Fruit fly (Drosophila melanogaster) whole organism, embryonic: ENCODE data around the gene Ostgamma.

Source experiments
- Antp ChIP-seq: fragments of 200-800 bp; sonication (Bioruptor generic); optimal IDR thresholded peaks from 3 replicates; lab custom pipeline; 2016; ENCODE audit warnings: missing biosample characterization, missing genetic modification characterization
- CG10147 ChIP-seq: fragments of 200-800 bp; sonication (Bioruptor generic); optimal IDR thresholded peaks from 2 replicates; lab custom pipeline; 2019; ENCODE audit warnings: missing biosample characterization, mild to moderate bottlenecking, missing genetic modification characterization, moderate library complexity
- CG1024 ChIP-seq: fragments of 200-800 bp; sonication (Bioruptor generic); IDR thresholded peaks from 2 replicates; pipeline ENCODE4 v1.3.6; 2022; ENCODE audit warnings: missing biosample characterization, missing genetic modification characterization
- CG10959 ChIP-seq: fragments of 200-800 bp; sonication (Bioruptor generic); IDR thresholded peaks from 2 replicates; pipeline ENCODE4 v1.3.6; 2022; ENCODE audit warnings: missing biosample characterization, missing genetic modification characterization
- CG13287 ChIP-seq: fragments of 200-800 bp; sonication (Bioruptor generic); IDR thresholded peaks from 2 replicates; pipeline ENCODE4 v1.3.6; 2022; ENCODE audit warnings: missing biosample characterization, missing genetic modification characterization; ENCODE audit not compliant: partially characterized antibody
- CG13424 ChIP-seq: fragments of 200-800 bp; sonication (Bioruptor generic); optimal IDR thresholded peaks from 2 replicates; lab custom pipeline; 2019; ENCODE audit warnings: missing biosample characterization, mild to moderate bottlenecking, missing genetic modification characterization, moderate library complexity
- CG14050 ChIP-seq: fragments of 200-800 bp; sonication (Bioruptor generic); IDR thresholded peaks from 3 replicates; pipeline ENCODE4 v1.3.6; 2022; ENCODE audit warnings: missing biosample characterization, missing genetic modification characterization
- CG16813 ChIP-seq: fragments of 200-800 bp; sonication (Bioruptor generic); IDR thresholded peaks from 3 replicates; pipeline ENCODE4 v1.3.6; 2022; ENCODE audit warnings: missing biosample characterization, missing genetic modification characterization; ENCODE audit not compliant: partially characterized antibody
- CG1792 ChIP-seq: fragments of 200-800 bp; sonication (Bioruptor generic); optimal IDR thresholded peaks from 2 replicates; lab custom pipeline; 2016; ENCODE audit warnings: missing biosample characterization, missing genetic modification characterization
- CG1832 ChIP-seq: fragments of 200-800 bp; sonication (Bioruptor generic); optimal IDR thresholded peaks from 2 replicates; lab custom pipeline; 2017; ENCODE audit warnings: missing biosample characterization, mild to moderate bottlenecking, missing genetic modification characterization, inconsistent platforms
- CG2129 ChIP-seq: fragments of 200-800 bp; sonication (Bioruptor generic); IDR thresholded peaks from 2 replicates; pipeline ENCODE4 v1.3.6; 2022; ENCODE audit warnings: missing biosample characterization, missing genetic modification characterization; ENCODE audit not compliant: partially characterized antibody
- CG31365 ChIP-seq: fragments of 200-800 bp; sonication (Bioruptor generic); optimal IDR thresholded peaks from 2 replicates; lab custom pipeline; 2018; ENCODE audit warnings: missing biosample characterization, mild to moderate bottlenecking, missing genetic modification characterization
- CG31388 ChIP-seq: fragments of 200-800 bp; sonication (Bioruptor generic); optimal IDR thresholded peaks from 2 replicates; lab custom pipeline; 2016; ENCODE audit warnings: missing biosample characterization, missing genetic modification characterization
- CG34422 ChIP-seq: fragments of 200-800 bp; sonication (Bioruptor generic); IDR thresholded peaks from 3 replicates; pipeline ENCODE4 v1.3.6; 2022; ENCODE audit warnings: missing biosample characterization, missing genetic modification characterization
- CG3995 ChIP-seq: fragments of 200-800 bp; sonication (Bioruptor generic); optimal IDR thresholded peaks from 3 replicates; lab custom pipeline; 2016; ENCODE audit warnings: missing biosample characterization, missing genetic modification characterization
- CG4404 ChIP-seq: fragments of 200-800 bp; sonication (Bioruptor generic); IDR thresholded peaks from 2 replicates; pipeline ENCODE4 v1.3.6; 2022; ENCODE audit warnings: missing biosample characterization, missing genetic modification characterization
- CG4820 ChIP-seq: fragments of 200-800 bp; sonication (Bioruptor generic); optimal IDR thresholded peaks from 3 replicates; lab custom pipeline; 2016; ENCODE audit warnings: missing biosample characterization, missing genetic modification characterization
- CG7786 ChIP-seq: fragments of 200-800 bp; sonication (Bioruptor generic); optimal IDR thresholded peaks from 2 replicates; lab custom pipeline; 2016; ENCODE audit warnings: missing biosample characterization, missing genetic modification characterization
- CG8290 ChIP-seq, 3 experiments: fragments of 200-800 bp; sonication (Bioruptor generic); optimal IDR thresholded peaks; 2 replicates each; lab custom pipeline; 2016 to 2019; ENCODE audit warnings: missing biosample characterization in 3 of 3, missing genetic modification characterization in 3 of 3, mild to moderate bottlenecking in 2 of 3, moderate library complexity in 1 of 3
- CG9437 ChIP-seq: fragments of 200-800 bp; sonication (Bioruptor generic); optimal IDR thresholded peaks from 2 replicates; lab custom pipeline; 2018; ENCODE audit warnings: missing biosample characterization, mild to moderate bottlenecking, missing genetic modification characterization
- CrebB ChIP-seq: fragments of 200-800 bp; sonication (Bioruptor generic); optimal IDR thresholded peaks from 3 replicates; lab custom pipeline; 2018; ENCODE audit warnings: missing biosample characterization, mild to moderate bottlenecking, missing genetic modification characterization
- Dad ChIP-seq: fragments of 200-800 bp; sonication (Bioruptor generic); optimal IDR thresholded peaks from 3 replicates; lab custom pipeline; 2016; ENCODE audit warnings: missing biosample characterization, missing genetic modification characterization
- Dbx ChIP-seq: fragments of 200-800 bp; sonication (Bioruptor generic); IDR thresholded peaks from 3 replicates; pipeline ENCODE4 v1.3.6; 2022; ENCODE audit warnings: missing biosample characterization, missing genetic modification characterization
- HLH3B ChIP-seq: fragments of 200-800 bp; sonication (Bioruptor generic); IDR thresholded peaks from 2 replicates; pipeline ENCODE4 v1.3.6; 2022; ENCODE audit warnings: missing biosample characterization, missing genetic modification characterization
- Hr51 ChIP-seq, 2 experiments: fragments of 200-800 bp; sonication (Bioruptor generic); optimal IDR thresholded peaks; 2 replicates in 1 of 2; 3 replicates in 1 of 2; lab custom pipeline; 2016 to 2018; ENCODE audit warnings: missing biosample characterization in 2 of 2, missing genetic modification characterization in 2 of 2, mild to moderate bottlenecking in 1 of 2, moderate library complexity in 1 of 2
- Jarid2 ChIP-seq: fragments of 200-800 bp; sonication (Bioruptor generic); optimal IDR thresholded peaks from 3 replicates; lab custom pipeline; 2017; ENCODE audit warnings: mild to moderate bottlenecking, missing biosample characterization, missing genetic modification reagents, missing genetic modification characterization
- NK7.1 ChIP-seq: fragments of 200-800 bp; sonication (Bioruptor generic); optimal IDR thresholded peaks from 3 replicates; lab custom pipeline; 2016; ENCODE audit warnings: missing biosample characterization, missing genetic modification characterization
- Neu2 ChIP-seq: fragments of 200-800 bp; sonication (Bioruptor generic); optimal IDR thresholded peaks from 3 replicates; lab custom pipeline; 2016; ENCODE audit warnings: missing biosample characterization, missing genetic modification characterization, borderline replicate concordance
- Sry-δ ChIP-seq: fragments of 200-800 bp; sonication (Bioruptor generic); optimal IDR thresholded peaks from 2 replicates; lab custom pipeline; 2016; ENCODE audit warnings: missing biosample characterization, missing genetic modification characterization
- Trl ChIP-seq, 3 experiments: fragments of >200 bp in 2 of 3; fragments of 200-800 bp in 1 of 3; sonication (Bioruptor generic) in 1 of 3; optimal IDR thresholded peaks; 2 replicates in 1 of 3; 3 replicates in 2 of 3; lab custom pipeline; 2016 to 2017; ENCODE audit warnings: missing biosample characterization in 1 of 3, missing genetic modification characterization in 1 of 3
- YL-1 ChIP-seq: fragments of 200-800 bp; sonication (Bioruptor generic); optimal IDR thresholded peaks from 3 replicates; lab custom pipeline; 2017; ENCODE audit warnings: missing biosample characterization, mild to moderate bottlenecking, missing genetic modification characterization
- cato ChIP-seq: fragments of 200-800 bp; sonication (Bioruptor generic); optimal IDR thresholded peaks from 2 replicates; lab custom pipeline; 2016; ENCODE audit warnings: missing biosample characterization, missing genetic modification characterization, borderline replicate concordance
- chinmo ChIP-seq: fragments of 200-800 bp; sonication (Bioruptor generic); IDR thresholded peaks from 4 replicates; pipeline ENCODE4 v1.3.6; 2022; ENCODE audit warnings: missing biosample characterization, missing genetic modification characterization; ENCODE audit not compliant: partially characterized antibody
- crp ChIP-seq, 2 experiments: fragments of 200-800 bp; sonication (Bioruptor generic); optimal IDR thresholded peaks; 2 replicates in 1 of 2; 3 replicates in 1 of 2; lab custom pipeline; 2017; ENCODE audit warnings: missing biosample characterization in 2 of 2, missing genetic modification characterization in 2 of 2, mild to moderate bottlenecking in 1 of 2, moderate library complexity in 1 of 2
- dpn ChIP-seq, 2 experiments: fragments of 200-800 bp; sonication (Bioruptor generic); optimal IDR thresholded peaks; 3 replicates each; lab custom pipeline; 2016; ENCODE audit warnings: missing biosample characterization in 2 of 2, missing genetic modification characterization in 2 of 2
- en ChIP-seq: fragments of 200-800 bp; sonication (Bioruptor generic); optimal IDR thresholded peaks from 2 replicates; lab custom pipeline; 2016; ENCODE audit warnings: missing biosample characterization, missing genetic modification characterization
- exex ChIP-seq: fragments of 200-800 bp; sonication (Bioruptor generic); optimal IDR thresholded peaks from 4 replicates; lab custom pipeline; 2018; ENCODE audit warnings: missing biosample characterization, mild to moderate bottlenecking, missing genetic modification characterization, moderate library complexity
- eyg ChIP-seq: fragments of 200-800 bp; sonication (Bioruptor generic); optimal IDR thresholded peaks from 3 replicates; lab custom pipeline; 2016; ENCODE audit warnings: missing biosample characterization, missing genetic modification characterization
- fd102C ChIP-seq: fragments of 200-800 bp; sonication (Bioruptor generic); optimal IDR thresholded peaks from 2 replicates; lab custom pipeline; 2018; ENCODE audit warnings: missing biosample characterization, mild to moderate bottlenecking, missing genetic modification characterization, moderate library complexity
- ken ChIP-seq: fragments of 200-800 bp; sonication (Bioruptor generic); IDR thresholded peaks from 3 replicates; pipeline ENCODE4 v1.3.6; 2022; ENCODE audit warnings: missing biosample characterization, missing genetic modification characterization
- kni ChIP-seq: fragments of 200-800 bp; sonication (Bioruptor generic); optimal IDR thresholded peaks from 3 replicates; lab custom pipeline; 2017; ENCODE audit warnings: mild to moderate bottlenecking, missing biosample characterization, missing genetic modification reagents, missing genetic modification characterization
- nerfin-2 ChIP-seq: fragments of 200-800 bp; sonication (Bioruptor generic); IDR thresholded peaks from 2 replicates; pipeline ENCODE4 v1.3.6; 2022; ENCODE audit warnings: missing biosample characterization, missing genetic modification characterization; ENCODE audit not compliant: partially characterized antibody
- nmo ChIP-seq: fragments of 200-800 bp; sonication (Bioruptor generic); optimal IDR thresholded peaks from 2 replicates; lab custom pipeline; 2018; ENCODE audit warnings: missing biosample characterization, mild to moderate bottlenecking, missing genetic modification characterization, moderate library complexity
- pho ChIP-seq: fragments of 200-800 bp; sonication (Bioruptor generic); optimal IDR thresholded peaks from 2 replicates; lab custom pipeline; 2016; ENCODE audit warnings: missing biosample characterization, missing genetic modification characterization
- run ChIP-seq: fragments of 200-800 bp; sonication (Bioruptor generic); optimal IDR thresholded peaks from 3 replicates; lab custom pipeline; 2018; ENCODE audit warnings: missing biosample characterization, mild to moderate bottlenecking, missing genetic modification characterization
- sima ChIP-seq: fragments of 200-800 bp; sonication (Bioruptor generic); optimal IDR thresholded peaks from 2 replicates; lab custom pipeline; 2016; ENCODE audit warnings: missing biosample characterization, missing genetic modification characterization
- slbo ChIP-seq: fragments of 200-800 bp; sonication (Bioruptor generic); IDR thresholded peaks from 2 replicates; pipeline ENCODE4 v1.3.6; 2022; ENCODE audit warnings: missing biosample characterization, missing genetic modification characterization
- sna ChIP-seq: fragments of 200-800 bp; sonication (Bioruptor generic); IDR thresholded peaks from 2 replicates; pipeline ENCODE4 v1.3.6; 2022; ENCODE audit warnings: missing biosample characterization, missing genetic modification characterization; ENCODE audit not compliant: partially characterized antibody
- so ChIP-seq: fragments of 200-800 bp; sonication (Bioruptor generic); IDR thresholded peaks from 3 replicates; pipeline ENCODE4 v1.3.6; 2022; ENCODE audit warnings: missing biosample characterization, missing genetic modification characterization
- wor ChIP-seq: fragments of 200-800 bp; sonication (Bioruptor generic); IDR thresholded peaks from 2 replicates; pipeline ENCODE4 v1.3.6; 2022; ENCODE audit warnings: missing biosample characterization, missing genetic modification characterization

The Ostgamma gene

dm6 chr2L:8305409-8305808, 2.6 kb downstream of the Ostgamma start, which contains the start of gene CG7840 (continued):
- TF ChIP-seq eyg (GFP tag; lab: Kevin White, UChicago) (no peak), CG14050 (no peak), nmo (GFP tag; lab: Kevin White, UChicago) (no peak), Trl (optimal IDR thresholded peaks at IDR 0.05; lab: Kevin White, UChicago) (no peak), Trl (GFP tag; optimal IDR thresholded peaks at IDR 0.05; lab: Kevin White, UChicago) (no peak), pho (GFP tag; lab: Kevin White, UChicago) (no peak), sna (GFP tag; lab: Robert Waterston, UW) (peak; percentile 82), CG9437 (GFP tag; lab: Kevin White, UChicago) (no peak), run (tag; lab: Kevin White, UChicago) (no peak), CG10959 (GFP tag; lab: Robert Waterston, UW) (no peak), CrebB (tag; lab: Kevin White, UChicago) (no peak), slbo (GFP tag; lab: Robert Waterston, UW) (no peak), CG1832 (GFP tag; lab: Kevin White, UChicago) (no peak), Neu2 (GFP tag; lab: Kevin White, UChicago) (no peak), CG8290 (GFP tag; optimal IDR thresholded peaks at IDR 0.05; lab: Kevin White, UChicago) (no peak), CG8290 (tag; optimal IDR thresholded peaks at IDR 0.05; lab: Kevin White, UChicago) (no peak), CG1024 (GFP tag; lab: Robert Waterston, UW) (no peak), dpn (GFP tag; optimal IDR thresholded peaks at IDR 0.05; lab: Kevin White, UChicago) (no peak), Dbx (GFP tag; lab: Robert Waterston, UW) (no peak), kni (no peak), en (GFP tag; lab: Kevin White, UChicago) (no peak), CG1792 (GFP tag; lab: Kevin White, UChicago) (no peak), CG10147 (GFP tag; lab: Kevin White, UChicago) (no peak), CG13287 (GFP tag; lab: Robert Waterston, UW) (peak; percentile 95), CG31365 (tag; lab: Kevin White, UChicago) (no peak), exex (tag; lab: Kevin White, UChicago) (no peak), crp (GFP tag; optimal IDR thresholded peaks at IDR 0.05; lab: Kevin White, UChicago) (no peak), Jarid2 (GFP tag; lab: Kevin White, UChicago) (no peak), CG2129 (peak; percentile 79), NK7.1 (GFP tag; lab: Kevin White, UChicago) (no peak), CG7786 (GFP tag; lab: Kevin White, UChicago) (no peak), fd102C (no peak), Dad (GFP tag; lab: Kevin White, UChicago) (no peak), Antp (GFP tag; lab: Kevin White, UChicago) (no peak), CG13424 (tag; lab: Kevin White, UChicago) (no peak), CG34422 (no peak), CG16813 (GFP tag; lab: Robert Waterston, UW) (peak; percentile 82), nerfin-2 (peak; percentile 78), CG4820 (GFP tag; lab: Kevin White, UChicago) (no peak), so (GFP tag; lab: Robert Waterston, UW) (no peak), YL-1 (GFP tag; lab: Kevin White, UChicago) (peak; percentile 38), Sry-δ (GFP tag; lab: Kevin White, UChicago) (peak; percentile 83), wor (GFP tag; lab: Robert Waterston, UW) (no peak), HLH3B (GFP tag; lab: Robert Waterston, UW) (no peak), ken (GFP tag; lab: Robert Waterston, UW) (no peak), sima (no peak), cato (no peak), Hr51 (GFP tag; optimal IDR thresholded peaks at IDR 0.05; lab: Kevin White, UChicago) (no peak), CG3995 (GFP tag; lab: Kevin White, UChicago) (peak; percentile 77), chinmo (GFP tag; lab: Robert Waterston, UW) (peak; percentile 78; the same call in 2 of the 4 replicates), CG4404 (no peak), CG31388 (no peak)
